Worm (Caenorhabditis elegans) whole organism, L3 larva: ENCODE results near the gene ncr-1.

ENCODE experiments used
- R02D3.7 ChIP-seq: fragments of 150-350 bp; optimal IDR thresholded peaks from 2 replicates; lab custom pipeline; 2014; ENCODE audit warnings: missing biosample characterization, missing genetic modification characterization
- ama-1 ChIP-seq: fragments of 150-350 bp; optimal IDR thresholded peaks from 2 replicates; lab custom pipeline; 2018
- ceh-16 ChIP-seq: sonication (generic microtip); optimal IDR thresholded peaks from 2 replicates; lab custom pipeline; 2017; ENCODE audit warnings: missing biosample characterization, missing genetic modification characterization
- ceh-28 ChIP-seq: fragments of 150-350 bp; optimal IDR thresholded peaks from 2 replicates; lab custom pipeline; 2014; ENCODE audit warnings: missing biosample characterization, missing genetic modification reagents, missing genetic modification characterization
- ceh-82 ChIP-seq: fragments of 150-350 bp; optimal IDR thresholded peaks from 2 replicates; lab custom pipeline; 2014; ENCODE audit warnings: missing biosample characterization, missing genetic modification characterization
- ceh-9 ChIP-seq: sonication (generic microtip); optimal IDR thresholded peaks from 2 replicates; lab custom pipeline; 2018; ENCODE audit warnings: missing biosample characterization, missing genetic modification characterization
- egl-5 ChIP-seq: fragments of 150-350 bp; optimal IDR thresholded peaks from 2 replicates; lab custom pipeline; 2017; ENCODE audit warnings: missing biosample characterization, missing genetic modification reagents, missing genetic modification characterization, inconsistent platforms
- elt-1 ChIP-seq: fragments of 150-350 bp; optimal IDR thresholded peaks from 2 replicates; lab custom pipeline; 2014; ENCODE audit warnings: missing biosample characterization, missing genetic modification characterization
- elt-2 ChIP-seq: sonication (generic microtip); optimal IDR thresholded peaks from 2 replicates; lab custom pipeline; 2016; ENCODE audit warnings: missing genetic modification reagents, mild to moderate bottlenecking, missing genetic modification characterization, missing compliant biosample characterization
- elt-3 ChIP-seq, 3 experiments: fragments of 150-350 bp in 1 of 3; sonication (generic microtip) in 2 of 3; optimal IDR thresholded peaks; 2 replicates in 2 of 3; 4 replicates in 1 of 3; lab custom pipeline; 2014 to 2017; ENCODE audit warnings: missing biosample characterization in 3 of 3, missing genetic modification characterization in 3 of 3
- eor-1 ChIP-seq, 2 experiments: fragments of 150-350 bp; optimal IDR thresholded peaks; 2 replicates each; lab custom pipeline; 2014 to 2018; ENCODE audit warnings: missing biosample characterization in 2 of 2, missing genetic modification characterization in 2 of 2
- fkh-10 ChIP-seq: sonication (generic microtip); optimal IDR thresholded peaks from 2 replicates; lab custom pipeline; 2017; ENCODE audit warnings: missing biosample characterization, missing genetic modification reagents, missing genetic modification characterization
- fos-1 ChIP-seq: fragments of 150-350 bp; optimal IDR thresholded peaks from 2 replicates; lab custom pipeline; 2014; ENCODE audit warnings: missing biosample characterization, missing genetic modification characterization
- jun-1 ChIP-seq: fragments of 150-350 bp; optimal IDR thresholded peaks from 2 replicates; lab custom pipeline; 2014; ENCODE audit warnings: missing biosample characterization, missing genetic modification reagents, missing genetic modification characterization
- lin-15B ChIP-seq: fragments of 150-350 bp; optimal IDR thresholded peaks from 2 replicates; lab custom pipeline; 2014; ENCODE audit warnings: missing biosample characterization, missing genetic modification characterization
- lin-39 ChIP-seq: fragments of 150-350 bp; optimal IDR thresholded peaks from 2 replicates; lab custom pipeline; 2018; ENCODE audit warnings: missing biosample characterization, missing genetic modification reagents, missing genetic modification characterization
- lsy-12 ChIP-seq: sonication (generic microtip); optimal IDR thresholded peaks from 2 replicates; lab custom pipeline; 2016; ENCODE audit warnings: mild to moderate bottlenecking, missing genetic modification characterization, missing compliant biosample characterization
- mdl-1 ChIP-seq: fragments of 150-350 bp; optimal IDR thresholded peaks from 2 replicates; lab custom pipeline; 2014; ENCODE audit warnings: missing biosample characterization, missing genetic modification characterization
- mml-1 ChIP-seq: fragments of 150-350 bp; sonication (generic microtip); optimal IDR thresholded peaks from 3 replicates; lab custom pipeline; 2014; ENCODE audit warnings: missing biosample characterization, missing genetic modification characterization
- nfya-1 ChIP-seq: sonication (generic microtip); optimal IDR thresholded peaks from 2 replicates; lab custom pipeline; 2017; ENCODE audit warnings: missing genetic modification characterization, mild to moderate bottlenecking, missing compliant biosample characterization, antibody characterized with exemption, moderate library complexity; ENCODE audit not compliant: insufficient read depth
- nhr-11 ChIP-seq: fragments of 150-350 bp; optimal IDR thresholded peaks from 2 replicates; lab custom pipeline; 2014; ENCODE audit warnings: missing biosample characterization, missing genetic modification characterization
- nhr-12 ChIP-seq: fragments of 150-350 bp; optimal IDR thresholded peaks from 2 replicates; lab custom pipeline; 2014; ENCODE audit warnings: missing biosample characterization, missing genetic modification characterization
- nhr-23 ChIP-seq: fragments of 150-350 bp; optimal IDR thresholded peaks from 2 replicates; lab custom pipeline; 2014; ENCODE audit warnings: missing biosample characterization, missing genetic modification reagents, missing genetic modification characterization
- nhr-25 ChIP-seq: sonication (generic microtip); optimal IDR thresholded peaks from 2 replicates; lab custom pipeline; 2017; ENCODE audit warnings: missing biosample characterization, missing genetic modification characterization
- nhr-28 ChIP-seq: fragments of 150-350 bp; optimal IDR thresholded peaks from 2 replicates; lab custom pipeline; 2014; ENCODE audit warnings: missing biosample characterization, missing genetic modification characterization
- nhr-43 ChIP-seq: sonication (generic microtip); optimal IDR thresholded peaks from 2 replicates; lab custom pipeline; 2016; ENCODE audit warnings: mild to moderate bottlenecking, missing genetic modification characterization, missing compliant biosample characterization; ENCODE audit not compliant: poor library complexity, severe bottlenecking
- nhr-67 ChIP-seq: fragments of 150-350 bp; optimal IDR thresholded peaks from 2 replicates; lab custom pipeline; 2014; ENCODE audit warnings: missing biosample characterization, missing genetic modification characterization
- nhr-76 ChIP-seq: fragments of 150-350 bp; sonication (generic microtip); optimal IDR thresholded peaks from 5 replicates; lab custom pipeline; 2014; ENCODE audit warnings: missing biosample characterization, missing genetic modification characterization
- pha-4 ChIP-seq: fragments of 150-350 bp; optimal IDR thresholded peaks from 2 replicates; lab custom pipeline; 2014; ENCODE audit warnings: missing biosample characterization, missing genetic modification reagents, missing genetic modification characterization
- pqm-1 ChIP-seq: fragments of 150-350 bp; optimal IDR thresholded peaks from 2 replicates; lab custom pipeline; 2017; ENCODE audit warnings: missing biosample characterization, missing genetic modification characterization, inconsistent platforms
- sea-2 ChIP-seq: fragments of 150-350 bp; sonication (generic microtip); optimal IDR thresholded peaks from 4 replicates; lab custom pipeline; 2014; ENCODE audit warnings: missing biosample characterization, missing genetic modification reagents, missing genetic modification characterization
- skn-1 ChIP-seq: fragments of 150-350 bp; optimal IDR thresholded peaks from 2 replicates; lab custom pipeline; 2014; ENCODE audit warnings: missing biosample characterization, missing genetic modification characterization
- snpc-4 ChIP-seq: fragments of 150-350 bp; optimal IDR thresholded peaks from 2 replicates; lab custom pipeline; 2014; ENCODE audit warnings: missing biosample characterization, missing genetic modification characterization
- tbx-2 ChIP-seq: sonication (generic microtip); optimal IDR thresholded peaks from 2 replicates; lab custom pipeline; 2016; ENCODE audit warnings: mild to moderate bottlenecking, missing genetic modification characterization, missing compliant biosample characterization
- unc-62 ChIP-seq: fragments of 150-350 bp; sonication (generic microtip); optimal IDR thresholded peaks from 4 replicates; lab custom pipeline; 2014; ENCODE audit warnings: missing biosample characterization, missing genetic modification reagents, missing genetic modification characterization
- zag-1 ChIP-seq: fragments of 150-350 bp; optimal IDR thresholded peaks from 2 replicates; lab custom pipeline; 2014; ENCODE audit warnings: missing biosample characterization, missing genetic modification characterization
- ztf-11 ChIP-seq: fragments of 150-350 bp; optimal IDR thresholded peaks from 2 replicates; lab custom pipeline; 2014; ENCODE audit warnings: missing biosample characterization, missing genetic modification characterization
- ztf-4 ChIP-seq: fragments of 150-350 bp; optimal IDR thresholded peaks from 2 replicates; lab custom pipeline; 2014; ENCODE audit warnings: missing biosample characterization, missing genetic modification characterization

The ncr-1 gene

ce11 chrX:4488807-4489336 lies at the start of gene ncr-1:
Gene ncr-1 (minus strand): TSS chrX:4488857.
- no peak for TF ChIP-seq nhr-76
- TF ChIP-seq nhr-28 (tag; lab: Kevin White, UChicago): no peak
- TF ChIP-seq lin-39: peak; percentile 13

ce11 chrX:4534112-4534511 lies 45.5 kb upstream of the ncr-1 start:
- TF ChIP-seq unc-62 (no peak), jun-1 (tag; lab: Kevin White, UChicago) (no peak), zag-1 (tag; lab: Kevin White, UChicago) (no peak), pqm-1 (tag; lab: Kevin White, UChicago) (peak; percentile 73), elt-2 (tag; lab: Kevin White, UChicago) (peak; percentile 56), pha-4 (peak; percentile 10), nhr-12 (tag; lab: Kevin White, UChicago) (no peak), ceh-28 (tag; lab: Kevin White, UChicago) (no peak), nfya-1 (tag; lab: Kevin White, UChicago) (no peak)

ce11 chrX:4532160-4532741 lies 43.6 kb upstream of the ncr-1 start, which contains the start of gene nhr-35:
Gene nhr-35 (plus strand): TSS chrX:4532691.
- peak; percentile 93 for TF ChIP-seq nhr-43 (tag; lab: Kevin White, UChicago)
- no peak for TF ChIP-seq eor-1 (tag; optimal IDR thresholded peaks at IDR 0.05; lab: Kevin White, UChicago)
- peak; percentile 52 for TF ChIP-seq skn-1 (tag; lab: Kevin White, UChicago)
- peak; percentile 39 for TF ChIP-seq nfya-1 (tag; lab: Kevin White, UChicago)
- peak; percentile 23 for TF ChIP-seq ceh-28 (tag; lab: Kevin White, UChicago)
- TF ChIP-seq egl-5: peak; percentile 41
- no peak for TF ChIP-seq ceh-82 (tag; lab: Kevin White, UChicago)
- TF ChIP-seq lin-39: peak; percentile 11
- peak; percentile 97 for TF ChIP-seq elt-2 (tag; lab: Kevin White, UChicago)
- TF ChIP-seq zag-1 (tag; lab: Kevin White, UChicago): no peak
- no peak for TF ChIP-seq elt-3 (tag; optimal IDR thresholded peaks at IDR 0.05; lab: Kevin White, UChicago)
- no peak for TF ChIP-seq nhr-12 (tag; lab: Kevin White, UChicago)
- peak; percentile 62 for TF ChIP-seq mml-1 (tag; lab: Kevin White, UChicago)
- no peak for TF ChIP-seq ceh-9 (tag; lab: Kevin White, UChicago)
- peak; percentile 66 for TF ChIP-seq lsy-12 (tag; lab: Kevin White, UChicago)
- TF ChIP-seq unc-62: peak; percentile 77
- TF ChIP-seq pqm-1 (tag; lab: Kevin White, UChicago): peak; percentile 97
- no peak for TF ChIP-seq nhr-76
- TF ChIP-seq sea-2 (GFP tag; lab: Kevin White, UChicago): no peak
- TF ChIP-seq jun-1 (tag; lab: Kevin White, UChicago): peak; percentile 72
- peak; percentile 55 for TF ChIP-seq mdl-1 (tag; lab: Kevin White, UChicago)
- TF ChIP-seq nhr-25 (tag; lab: Kevin White, UChicago): peak; percentile 72
- TF ChIP-seq nhr-67 (tag; lab: Kevin White, UChicago): no peak
- no peak for TF ChIP-seq lin-15B
- TF ChIP-seq ama-1: peak; percentile 26
- TF ChIP-seq R02D3.7 (tag; lab: Kevin White, UChicago): no peak
- TF ChIP-seq pha-4: peak; percentile 44
- no peak for TF ChIP-seq snpc-4
- no peak for TF ChIP-seq fos-1 (tag; lab: Kevin White, UChicago)
- TF ChIP-seq nhr-23 (tag; lab: Kevin White, UChicago): peak; percentile 48
- TF ChIP-seq ztf-4 (tag; lab: Kevin White, UChicago): no peak
- TF ChIP-seq ztf-11 (tag; lab: Kevin White, UChicago): no peak
- TF ChIP-seq tbx-2 (tag; lab: Kevin White, UChicago): peak; percentile 29
- no peak for TF ChIP-seq ceh-16 (tag; lab: Kevin White, UChicago)

DNA sequence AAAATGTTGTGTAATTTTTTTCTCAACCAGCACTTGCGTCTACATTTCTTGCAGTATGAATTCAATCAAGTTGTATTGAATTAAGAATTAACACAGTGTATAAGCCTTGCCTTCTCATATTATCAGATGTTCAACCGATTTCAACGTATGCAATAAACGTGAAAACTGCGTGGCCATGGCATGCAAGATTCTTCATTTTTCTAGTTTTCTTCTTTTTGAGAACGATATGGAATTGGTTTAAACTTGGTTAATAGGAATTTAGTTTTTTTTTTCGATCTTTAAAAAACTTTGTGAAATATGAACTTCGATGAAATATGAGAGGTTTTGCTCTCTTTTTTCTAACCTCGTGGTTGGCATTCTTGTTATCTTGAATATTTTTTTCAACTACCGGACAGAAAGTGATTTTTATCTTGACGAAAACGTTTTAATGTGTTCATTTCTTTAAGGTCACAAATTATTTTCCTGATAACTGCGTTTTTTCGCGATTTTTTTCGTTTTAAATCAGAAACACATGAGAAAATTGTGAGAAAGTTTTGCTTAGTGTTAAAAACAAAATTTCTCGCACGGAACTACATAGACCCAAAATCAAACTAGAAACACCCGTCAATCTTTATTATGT lies 41.9 kb upstream of the ncr-1 start:
- peak; percentile 80 for TF ChIP-seq elt-2 (tag; lab: Kevin White, UChicago)
- no peak for TF ChIP-seq ztf-4 (tag; lab: Kevin White, UChicago)
- peak; percentile 95 for TF ChIP-seq mml-1 (tag; lab: Kevin White, UChicago)
- TF ChIP-seq nhr-11 (tag; lab: Kevin White, UChicago): no peak
- peak; percentile 54 for TF ChIP-seq elt-1
- peak; percentile 36 for TF ChIP-seq pqm-1 (tag; lab: Kevin White, UChicago)
- no peak for TF ChIP-seq fkh-10 (GFP tag; lab: Kevin White, UChicago)
- TF ChIP-seq pha-4: peak; percentile 5
- peak; percentile 37 for TF ChIP-seq jun-1 (tag; lab: Kevin White, UChicago)
